Fruit fly (Drosophila melanogaster): Measurements from ENCODE around the gene CG3527.

DNA sequence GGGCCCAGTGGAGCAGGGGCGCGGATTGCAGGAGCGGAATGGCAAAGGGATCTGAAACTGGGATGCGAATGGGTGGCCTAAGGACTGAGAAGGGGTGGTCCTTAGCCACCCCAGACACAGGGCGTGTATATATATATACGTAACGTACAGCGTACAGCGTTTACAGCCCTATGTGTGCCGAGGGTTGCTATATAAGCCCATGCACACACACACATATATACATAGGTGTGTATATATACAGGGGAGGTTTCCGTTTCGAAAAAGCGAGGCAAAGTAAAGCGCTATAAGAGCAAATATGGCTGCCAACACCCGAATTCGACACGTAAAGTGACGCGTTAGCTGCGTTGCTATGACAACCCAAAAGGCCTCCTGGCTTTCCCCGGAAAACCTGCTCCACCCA is 25.0 kb upstream of the CG3527 start:
- TF ChIP-seq Clk (GFP tag; optimal IDR thresholded peaks at IDR 0.05) (no peak), Mnt (GFP tag; optimal IDR thresholded peaks at IDR 0.05) (no peak), ovo (GFP tag; optimal IDR thresholded peaks at IDR 0.05) (no peak), CG33017 (tag; optimal IDR thresholded peaks at IDR 0.05) (no peak)
